Fruit fly (Drosophila melanogaster) whole organism, pupa: ENCODE measurements around the gene ppk18.

Source experiments
- CG10348 ChIP-seq: fragments of 200-800 bp; sonication (Bioruptor generic); IDR thresholded peaks from 2 replicates; pipeline ENCODE4 v1.3.6; 2022; ENCODE audit warnings: missing biosample characterization, missing genetic modification characterization
- CG15710 ChIP-seq: fragments of 200-800 bp; sonication (Bioruptor generic); optimal IDR thresholded peaks from 2 replicates; lab custom pipeline; 2018; ENCODE audit warnings: missing biosample characterization, mild to moderate bottlenecking, missing genetic modification characterization, moderate library complexity
- CG34367 ChIP-seq: fragments of 200-800 bp; sonication (Bioruptor generic); optimal IDR thresholded peaks from 2 replicates; lab custom pipeline; 2018; ENCODE audit warnings: missing biosample characterization, mild to moderate bottlenecking, missing genetic modification characterization
- CG4496 ChIP-seq: fragments of 200-800 bp; sonication (Bioruptor generic); IDR thresholded peaks from 3 replicates; pipeline ENCODE4 v1.3.6; 2022; ENCODE audit warnings: missing biosample characterization, missing genetic modification characterization
- CG8159 ChIP-seq: fragments of 200-800 bp; sonication (Bioruptor generic); optimal IDR thresholded peaks from 3 replicates; lab custom pipeline; 2018; ENCODE audit warnings: missing biosample characterization, mild to moderate bottlenecking, missing genetic modification characterization, moderate library complexity
- CG8301 ChIP-seq: fragments of 200-800 bp; sonication (Bioruptor generic); optimal IDR thresholded peaks from 2 replicates; lab custom pipeline; 2018; ENCODE audit warnings: missing biosample characterization, mild to moderate bottlenecking, missing genetic modification characterization
- CG9948 ChIP-seq: fragments of 200-800 bp; sonication (Bioruptor generic); optimal IDR thresholded peaks from 2 replicates; lab custom pipeline; 2018; ENCODE audit warnings: missing biosample characterization, mild to moderate bottlenecking, missing genetic modification characterization, moderate library complexity
- EcR ChIP-seq: fragments of 200-800 bp; sonication (Bioruptor generic); optimal IDR thresholded peaks from 3 replicates; lab custom pipeline; 2019; ENCODE audit warnings: missing biosample characterization, missing genetic modification characterization, mild to moderate bottlenecking, moderate library complexity, missing genetic modification reagents
- Ets98B ChIP-seq: fragments of 200-800 bp; sonication (Bioruptor generic); IDR thresholded peaks from 2 replicates; pipeline ENCODE4 v1.3.6; 2022; ENCODE audit warnings: missing biosample characterization, missing genetic modification characterization
- Pif1A ChIP-seq: fragments of 200-800 bp; sonication (Bioruptor generic); optimal IDR thresholded peaks from 3 replicates; lab custom pipeline; 2016; ENCODE audit warnings: missing biosample characterization, missing genetic modification characterization
- fd96Ca ChIP-seq: fragments of 200-800 bp; sonication (Bioruptor generic); IDR thresholded peaks from 3 replicates; pipeline ENCODE4 v1.3.6; 2022; ENCODE audit warnings: missing biosample characterization, missing genetic modification characterization

DNA sequence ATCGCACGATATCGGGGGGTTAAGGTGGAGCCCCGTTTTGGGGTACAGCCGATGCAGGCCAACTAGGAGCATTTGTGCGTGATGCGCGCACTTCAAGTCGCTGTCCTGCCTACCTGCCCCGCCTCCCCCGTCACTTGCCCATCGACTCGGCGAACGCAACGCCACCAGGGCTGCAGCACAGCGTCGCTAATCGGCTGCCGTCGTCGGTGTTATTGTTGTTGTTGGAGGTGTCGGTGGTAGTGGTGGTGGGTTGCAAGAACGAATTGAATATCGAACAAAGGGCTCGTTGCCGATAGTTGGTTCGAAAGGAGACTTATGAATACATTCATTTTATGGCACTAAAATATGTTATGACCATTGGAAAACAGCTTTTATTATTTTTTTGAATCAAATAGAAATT, 11.9 kb downstream of the ppk18 start:
- TF ChIP-seq CG10348 (GFP tag; lab: Robert Waterston, UW) (no peak), EcR (GFP tag; lab: Kevin White, UChicago) (peak; percentile 45), CG8159 (tag; lab: Kevin White, UChicago) (no peak), fd96Ca (GFP tag; lab: Robert Waterston, UW) (peak; percentile 87), CG34367 (tag; lab: Kevin White, UChicago) (no peak), CG9948 (no peak), Pif1A (no peak), Ets98B (GFP tag; lab: Robert Waterston, UW) (peak; percentile 68), CG4496 (GFP tag; lab: Robert Waterston, UW) (peak; percentile 51), CG8301 (tag; lab: Kevin White, UChicago) (no peak), CG15710 (tag; lab: Kevin White, UChicago) (peak; percentile 35)
